Worm (Caenorhabditis elegans) whole organism, early embryonic: ENCODE data around the gene msp-31.

Source experiments
- B0310.2 ChIP-seq: sonication (generic microtip); optimal IDR thresholded peaks from 2 replicates; lab custom pipeline; 2016; ENCODE audit warnings: mild to moderate bottlenecking, missing genetic modification characterization, missing compliant biosample characterization
- F13C5.2 ChIP-seq: sonication (generic microtip); optimal IDR thresholded peaks from 2 replicates; lab custom pipeline; 2017; ENCODE audit warnings: mild to moderate bottlenecking, missing genetic modification characterization, inconsistent platforms, missing compliant biosample characterization
- aly-1 ChIP-seq: sonication (generic microtip); optimal IDR thresholded peaks from 2 replicates; lab custom pipeline; 2016; ENCODE audit warnings: missing genetic modification characterization, missing compliant biosample characterization
- ama-1 ChIP-seq: fragments of 150-350 bp; optimal IDR thresholded peaks from 2 replicates; lab custom pipeline; 2014
- ets-7 ChIP-seq: sonication (generic microtip); optimal IDR thresholded peaks from 2 replicates; lab custom pipeline; 2016; ENCODE audit warnings: missing genotype, missing genetic modification characterization, missing compliant biosample characterization
- flt-1 ChIP-seq: fragments of 200-800 bp; sonication (Bioruptor generic); IDR thresholded peaks from 2 replicates; pipeline ENCODE4 v1.3.6; 2022; ENCODE audit warnings: missing genetic modification characterization, missing compliant biosample characterization
- hmbx-1 ChIP-seq: sonication (generic microtip); optimal IDR thresholded peaks from 2 replicates; lab custom pipeline; 2016; ENCODE audit warnings: mild to moderate bottlenecking, missing genetic modification characterization, missing compliant biosample characterization
- hmg-4 ChIP-seq: fragments of 200-800 bp; sonication (Bioruptor generic); optimal IDR thresholded peaks from 2 replicates; lab custom pipeline; 2018; ENCODE audit warnings: mild to moderate bottlenecking, missing genetic modification characterization, missing compliant biosample characterization
- hnd-1 ChIP-seq: sonication (generic microtip); optimal IDR thresholded peaks from 2 replicates; lab custom pipeline; 2016; ENCODE audit warnings: missing genetic modification characterization, missing compliant biosample characterization
- pes-1 ChIP-seq: fragments of 200-800 bp; sonication (Bioruptor generic); IDR thresholded peaks from 2 replicates; pipeline ENCODE4 v1.3.6; 2022; ENCODE audit warnings: missing genetic modification reagents, missing genetic modification characterization, missing compliant biosample characterization
- scrt-1 ChIP-seq: fragments of 200-800 bp; sonication (Bioruptor generic); IDR thresholded peaks from 2 replicates; pipeline ENCODE4 v1.3.6; 2022; ENCODE audit warnings: missing genetic modification characterization, missing compliant biosample characterization
- sea-1 ChIP-seq: fragments of 200-800 bp; sonication (Bioruptor generic); conservative IDR thresholded peaks from 2 replicates; pipeline ENCODE4 v1.3.6; 2022; ENCODE audit warnings: missing genetic modification characterization, missing compliant biosample characterization
- tra-4 ChIP-seq: sonication (generic microtip); optimal IDR thresholded peaks from 2 replicates; lab custom pipeline; 2017; ENCODE audit warnings: missing genetic modification characterization, missing compliant biosample characterization

DNA sequence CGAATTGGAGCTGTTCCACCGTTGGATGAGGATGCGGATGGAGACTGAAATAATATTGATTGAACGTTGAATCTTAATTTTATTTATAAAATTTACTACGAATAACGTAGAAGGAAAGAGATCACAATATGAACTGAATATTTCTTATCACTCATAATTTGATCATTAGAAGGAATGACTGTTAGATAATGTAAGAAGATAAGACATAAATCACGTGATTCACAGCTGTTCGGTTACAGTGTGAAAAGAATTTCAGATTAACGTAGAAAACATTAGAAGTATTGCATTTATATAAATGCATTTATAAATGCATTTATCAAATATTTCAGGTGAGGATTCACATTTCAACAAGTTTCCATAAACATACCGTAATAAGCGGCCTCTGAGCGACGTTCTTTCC is 26.5 kb upstream of the msp-31 start:
- TF ChIP-seq ama-1 (lab: Kevin White, UChicago) (no peak), ets-7 (no peak), F13C5.2 (no peak), scrt-1 (no peak), aly-1 (no peak), hnd-1 (no peak), flt-1 (no peak), B0310.2 (no peak), tra-4 (tag; lab: Kevin White, UChicago) (no peak), hmbx-1 (tag; lab: Kevin White, UChicago) (no peak), hmg-4 (GFP tag; lab: Kevin White, UChicago) (no peak), sea-1 (no peak), pes-1 (GFP tag; lab: Robert Waterston, UW) (no peak)
